Fruit fly (Drosophila melanogaster) whole organism, prepupa: Measurements from ENCODE around the gene CG31213.

Source experiments
- CG10631 ChIP-seq: fragments of 200-800 bp; sonication (Bioruptor generic); optimal IDR thresholded peaks from 2 replicates; lab custom pipeline; 2016; ENCODE audit warnings: missing biosample characterization, missing genetic modification characterization
- CG11902 ChIP-seq: fragments of 200-800 bp; sonication (Bioruptor generic); optimal IDR thresholded peaks from 3 replicates; lab custom pipeline; 2016; ENCODE audit warnings: missing biosample characterization, missing genetic modification characterization
- CG16779 ChIP-seq: fragments of 200-800 bp; sonication (Bioruptor generic); optimal IDR thresholded peaks from 3 replicates; lab custom pipeline; 2017; ENCODE audit warnings: missing biosample characterization, mild to moderate bottlenecking, missing genetic modification characterization
- CG3032 ChIP-seq: fragments of 200-800 bp; optimal IDR thresholded peaks from 2 replicates; lab custom pipeline; 2019; ENCODE audit warnings: missing biosample characterization, mild to moderate bottlenecking, missing genetic modification characterization, moderate library complexity
- CG6276 ChIP-seq: fragments of 200-800 bp; sonication (Bioruptor generic); optimal IDR thresholded peaks from 2 replicates; lab custom pipeline; 2017; ENCODE audit warnings: missing biosample characterization, mild to moderate bottlenecking, missing genetic modification characterization
- CG6792 ChIP-seq: fragments of 200-800 bp; sonication (Bioruptor generic); optimal IDR thresholded peaks from 3 replicates; lab custom pipeline; 2016; ENCODE audit warnings: missing biosample characterization, missing genetic modification characterization
- CG6854 ChIP-seq: fragments of 200-800 bp; sonication (Bioruptor generic); optimal IDR thresholded peaks from 2 replicates; lab custom pipeline; 2017; ENCODE audit warnings: missing biosample characterization, mild to moderate bottlenecking, missing genetic modification characterization
- CG9139 ChIP-seq: fragments of 200-800 bp; sonication (Bioruptor generic); optimal IDR thresholded peaks from 3 replicates; lab custom pipeline; 2017; ENCODE audit warnings: missing biosample characterization, mild to moderate bottlenecking, missing genetic modification characterization
- Gug ChIP-seq: fragments of 200-800 bp; sonication (Bioruptor generic); IDR thresholded peaks from 2 replicates; pipeline ENCODE4 v1.3.6; 2022; ENCODE audit warnings: missing biosample characterization, missing genetic modification characterization
- Hr39 ChIP-seq: fragments of 200-800 bp; sonication (Bioruptor generic); optimal IDR thresholded peaks from 2 replicates; lab custom pipeline; 2016; ENCODE audit warnings: missing biosample characterization, missing genetic modification characterization
- fd59A ChIP-seq: fragments of 200-800 bp; sonication (Bioruptor generic); optimal IDR thresholded peaks from 2 replicates; lab custom pipeline; 2017; ENCODE audit warnings: missing biosample characterization, mild to moderate bottlenecking, missing genetic modification characterization, missing genetic modification reagents
- net ChIP-seq: fragments of 200-800 bp; sonication (Bioruptor generic); optimal IDR thresholded peaks from 3 replicates; lab custom pipeline; 2016; ENCODE audit warnings: missing biosample characterization, missing genetic modification characterization

dm6 chr3R:19928544-19928943 is 44.2 kb upstream of the CG31213 start, which contains the start of gene CG4459:
- TF ChIP-seq CG9139 (GFP tag; lab: Kevin White, UChicago) (no peak), CG6854 (GFP tag; lab: Kevin White, UChicago) (no peak), Hr39 (GFP tag; lab: Kevin White, UChicago) (no peak), CG11902 (GFP tag; lab: Kevin White, UChicago) (no peak), net (GFP tag; lab: Kevin White, UChicago) (no peak), Gug (GFP tag; lab: Robert Waterston, UW) (no peak), fd59A (GFP tag; lab: Kevin White, UChicago) (no peak), CG16779 (tag; lab: Kevin White, UChicago) (no peak), CG6792 (GFP tag; lab: Kevin White, UChicago) (no peak), CG6276 (GFP tag; lab: Kevin White, UChicago) (no peak), CG3032 (tag; lab: Kevin White, UChicago) (no peak), CG10631 (GFP tag; lab: Kevin White, UChicago) (no peak)
